Worm (Caenorhabditis elegans) whole organism, late embryonic: ENCODE results near the gene obr-3.

Experiments used
- ceh-18 ChIP-seq: sonication (generic microtip); optimal IDR thresholded peaks from 2 replicates; lab custom pipeline; 2016; ENCODE audit warnings: missing genetic modification characterization, missing compliant biosample characterization
- ceh-34 ChIP-seq: sonication (generic microtip); optimal IDR thresholded peaks from 2 replicates; lab custom pipeline; 2016; ENCODE audit warnings: mild to moderate bottlenecking, missing genetic modification characterization, missing compliant biosample characterization
- dve-1 ChIP-seq: sonication (generic microtip); optimal IDR thresholded peaks from 2 replicates; lab custom pipeline; 2017; ENCODE audit warnings: antibody characterized with exemption, mild to moderate bottlenecking, missing genetic modification characterization, missing compliant biosample characterization
- elt-2 ChIP-seq: sonication (generic microtip); optimal IDR thresholded peaks from 2 replicates; lab custom pipeline; 2016; ENCODE audit warnings: missing genetic modification reagents, missing genetic modification characterization, missing compliant biosample characterization
- odd-2 ChIP-seq: sonication (generic microtip); optimal IDR thresholded peaks from 2 replicates; lab custom pipeline; 2017; ENCODE audit warnings: antibody characterized with exemption, mild to moderate bottlenecking, missing genetic modification characterization, missing compliant biosample characterization
- pag-3 ChIP-seq: sonication (generic microtip); optimal IDR thresholded peaks from 2 replicates; lab custom pipeline; 2016; ENCODE audit warnings: missing compliant biosample characterization, missing genetic modification characterization, borderline replicate concordance
- rnt-1 ChIP-seq: sonication (generic microtip); optimal IDR thresholded peaks from 2 replicates; lab custom pipeline; 2016; ENCODE audit warnings: missing genetic modification characterization, missing compliant biosample characterization
- sox-4 ChIP-seq: sonication (generic microtip); optimal IDR thresholded peaks from 2 replicates; lab custom pipeline; 2017; ENCODE audit warnings: mild to moderate bottlenecking, missing genetic modification characterization, inconsistent platforms, missing compliant biosample characterization

DNA sequence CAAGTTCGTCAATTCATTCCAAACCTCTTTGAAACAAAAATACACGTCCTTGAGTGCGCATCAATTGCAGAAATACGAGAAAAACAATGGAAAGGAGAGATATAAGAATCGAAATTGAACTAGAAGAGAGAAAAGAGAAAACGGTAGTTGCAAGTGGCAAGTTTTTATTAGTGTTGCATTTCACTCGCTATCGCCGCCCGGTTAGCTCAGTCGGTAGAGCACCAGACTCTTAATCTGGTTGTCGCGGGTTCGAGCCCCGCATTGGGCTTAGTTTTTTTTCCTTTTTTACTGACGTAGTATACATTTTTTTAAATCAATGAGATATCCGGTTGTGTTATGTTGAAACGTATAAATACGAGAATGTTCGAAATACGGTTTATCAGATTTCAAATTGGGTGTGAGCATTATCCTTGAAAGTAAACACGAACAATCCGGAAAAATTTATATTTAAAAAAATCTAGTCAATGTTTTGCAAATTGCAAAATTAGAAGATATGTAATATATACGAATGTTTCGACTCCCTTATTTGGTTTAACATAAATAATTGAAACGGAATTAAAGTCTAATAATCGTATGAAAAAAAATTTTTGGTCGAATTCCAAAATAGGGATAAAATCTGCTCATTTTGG is 28.1 kb downstream of the obr-3 start:
- TF ChIP-seq pag-3 (tag; lab: Kevin White, UChicago) (no peak), rnt-1 (tag; lab: Kevin White, UChicago) (no peak), dve-1 (tag; lab: Kevin White, UChicago) (peak; percentile 36), ceh-18 (tag; lab: Kevin White, UChicago) (no peak), ceh-34 (tag; lab: Kevin White, UChicago) (no peak), sox-4 (tag; lab: Kevin White, UChicago) (no peak), elt-2 (no peak), odd-2 (tag; lab: Kevin White, UChicago) (no peak)
